Worm (Caenorhabditis elegans): ENCODE measurements around the gene nrfl-1.

The nrfl-1 gene

ce11 chrIV:9118792-9119191 lies at the start of gene nrfl-1:
Gene nrfl-1, plus strand, starts transcription at chrIV:9119092.
- TF ChIP-seq flt-1 (GFP tag; IDR thresholded peaks at IDR 0.05) = no peak
- TF ChIP-seq ztf-23 (GFP tag; IDR thresholded peaks at IDR 0.05) = no peak
- TF ChIP-seq tab-1 (GFP tag; IDR thresholded peaks at IDR 0.05) = no peak
- no peak for TF ChIP-seq ref-1 (GFP tag; conservative IDR thresholded peaks at IDR 0.05)
- no peak for TF ChIP-seq klf-2 (GFP tag; conservative IDR thresholded peaks at IDR 0.05)
- no peak for TF ChIP-seq T22C8.4 (GFP tag; IDR thresholded peaks at IDR 0.05)
- no peak for TF ChIP-seq med-1 (GFP tag; optimal IDR thresholded peaks at IDR 0.05; ENCODE audit: insufficient read depth)
- TF ChIP-seq cog-1 (tag; optimal IDR thresholded peaks at IDR 0.05) = no peak
- TF ChIP-seq ztf-29 (GFP tag; IDR thresholded peaks at IDR 0.05) = no peak

DNA sequence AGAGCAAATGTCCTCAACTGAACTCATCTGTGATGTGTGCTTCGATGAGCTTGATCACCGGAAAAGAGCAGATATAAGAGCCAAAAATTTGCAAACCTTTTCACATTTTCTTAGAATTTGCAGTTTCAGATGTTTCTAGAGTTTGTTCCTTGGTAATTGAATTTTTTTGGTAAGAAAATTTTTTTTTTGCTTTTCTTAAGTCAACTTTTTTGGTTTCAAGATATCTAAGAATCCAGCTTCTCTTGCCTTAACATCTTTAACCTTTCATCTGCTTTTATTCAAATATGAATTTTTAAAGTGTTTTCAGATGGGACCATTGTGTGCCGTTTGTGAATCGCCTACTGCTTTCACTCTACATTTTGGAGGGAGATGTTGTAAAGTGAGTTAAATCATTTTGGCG lies 49.2 kb upstream of the nrfl-1 start, which contains the start of gene nhr-11:
nhr-11 (plus strand) TSS at position 301 of the 400 bp plus-strand sequence.
- TF ChIP-seq cog-1 (tag; optimal IDR thresholded peaks at IDR 0.05) = no peak
- TF ChIP-seq flt-1 (GFP tag; IDR thresholded peaks at IDR 0.05) = no peak
- TF ChIP-seq tab-1 (GFP tag; IDR thresholded peaks at IDR 0.05) = no peak
- TF ChIP-seq med-1 (GFP tag; optimal IDR thresholded peaks at IDR 0.05; ENCODE audit: insufficient read depth) = no peak
- no peak for TF ChIP-seq ztf-23 (GFP tag; IDR thresholded peaks at IDR 0.05)
- TF ChIP-seq ref-1 (GFP tag; conservative IDR thresholded peaks at IDR 0.05) = no peak
- TF ChIP-seq klf-2 (GFP tag; conservative IDR thresholded peaks at IDR 0.05) = no peak
- no peak for TF ChIP-seq ztf-29 (GFP tag; IDR thresholded peaks at IDR 0.05)
- TF ChIP-seq T22C8.4 (GFP tag; IDR thresholded peaks at IDR 0.05) = no peak

DNA sequence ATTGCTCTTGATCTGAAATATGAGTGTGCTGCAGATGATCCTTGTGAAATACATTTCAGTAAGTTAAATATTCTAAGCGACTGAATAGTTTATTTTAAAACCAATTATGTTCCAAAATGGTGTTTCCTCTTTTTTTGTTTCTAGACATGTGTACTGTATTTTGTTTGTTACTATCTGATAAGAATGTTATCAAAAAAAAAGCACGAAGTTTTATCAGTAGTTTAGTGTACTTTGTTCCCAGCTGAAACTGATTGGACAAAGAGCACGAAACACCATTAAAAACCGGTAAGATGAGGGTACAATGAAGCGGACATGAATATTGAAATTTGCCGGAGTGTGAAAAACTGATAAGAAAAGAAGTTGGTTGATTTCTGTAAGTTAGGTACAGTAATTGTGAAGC lies 48.7 kb upstream of the nrfl-1 start:
- no peak for TF ChIP-seq ref-1 (GFP tag; conservative IDR thresholded peaks at IDR 0.05)
- no peak for TF ChIP-seq T22C8.4 (GFP tag; IDR thresholded peaks at IDR 0.05)
- TF ChIP-seq ztf-29 (GFP tag; IDR thresholded peaks at IDR 0.05) = no peak
- TF ChIP-seq ztf-23 (GFP tag; IDR thresholded peaks at IDR 0.05) = no peak
- no peak for TF ChIP-seq flt-1 (GFP tag; IDR thresholded peaks at IDR 0.05)
- TF ChIP-seq tab-1 (GFP tag; IDR thresholded peaks at IDR 0.05) = no peak
- no peak for TF ChIP-seq cog-1 (tag; optimal IDR thresholded peaks at IDR 0.05)
- TF ChIP-seq med-1 (GFP tag; optimal IDR thresholded peaks at IDR 0.05; ENCODE audit: insufficient read depth) = no peak
- TF ChIP-seq klf-2 (GFP tag; conservative IDR thresholded peaks at IDR 0.05) = no peak

- TF ChIP-seq med-1 (GFP tag; optimal IDR thresholded peaks at IDR 0.05; ENCODE audit: insufficient read depth) = no peak
- TF ChIP-seq ztf-23 (GFP tag; IDR thresholded peaks at IDR 0.05) = peak; percentile 80
- no peak for TF ChIP-seq ztf-29 (GFP tag; IDR thresholded peaks at IDR 0.05)
- TF ChIP-seq T22C8.4 (GFP tag; IDR thresholded peaks at IDR 0.05) = no peak
- no peak for TF ChIP-seq flt-1 (GFP tag; IDR thresholded peaks at IDR 0.05)
- 0 out of 2 replicates have a peak, but pooled peaks have one; percentile 30 for TF ChIP-seq ref-1 (GFP tag; conservative IDR thresholded peaks at IDR 0.05)
- TF ChIP-seq cog-1 (tag; optimal IDR thresholded peaks at IDR 0.05) = peak; percentile 23
These were observed 44.6 kb upstream of the nrfl-1 start, which contains the start of gene mppb-1 for ce11 chrIV:9074244-9074723. Gene mppb-1, plus strand, starts transcription at chrIV:9074673.

- TF ChIP-seq flt-1 (GFP tag; IDR thresholded peaks at IDR 0.05) = no peak
- TF ChIP-seq cog-1 (tag; optimal IDR thresholded peaks at IDR 0.05) = no peak
- no peak for TF ChIP-seq ref-1 (GFP tag; conservative IDR thresholded peaks at IDR 0.05)
- TF ChIP-seq ztf-23 (GFP tag; IDR thresholded peaks at IDR 0.05) = no peak
- TF ChIP-seq ztf-29 (GFP tag; IDR thresholded peaks at IDR 0.05) = no peak
- TF ChIP-seq med-1 (GFP tag; optimal IDR thresholded peaks at IDR 0.05; ENCODE audit: insufficient read depth) = no peak
- no peak for TF ChIP-seq tab-1 (GFP tag; IDR thresholded peaks at IDR 0.05)
These were observed 40.4 kb upstream of the nrfl-1 start, which contains the start of gene mans-4 for ce11 chrIV:9078469-9078868. Gene mans-4, minus strand, starts transcription at chrIV:9078569.

DNA sequence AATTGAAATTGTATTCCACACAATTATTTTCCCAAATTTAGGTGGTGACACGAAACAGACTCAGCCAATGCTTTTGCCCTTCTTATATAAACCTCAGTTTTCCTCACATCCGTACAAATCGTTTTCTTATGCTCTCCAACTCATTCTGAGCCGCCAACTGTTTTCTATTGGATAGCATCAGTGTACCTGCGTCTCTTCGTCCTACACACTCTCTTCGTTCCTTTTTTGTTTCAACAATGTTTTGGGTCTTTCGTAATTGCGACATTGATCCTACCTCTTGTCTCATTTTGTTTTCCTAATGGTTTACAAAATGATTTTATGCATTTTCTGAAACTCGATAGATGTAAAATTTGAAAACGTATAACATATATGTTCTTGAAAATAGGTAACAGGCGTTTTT lies 39.6 kb upstream of the nrfl-1 start:
- TF ChIP-seq T22C8.4 (GFP tag; IDR thresholded peaks at IDR 0.05) = no peak
- no peak for TF ChIP-seq flt-1 (GFP tag; IDR thresholded peaks at IDR 0.05)
- TF ChIP-seq med-1 (GFP tag; optimal IDR thresholded peaks at IDR 0.05; ENCODE audit: insufficient read depth) = no peak
- no peak for TF ChIP-seq klf-2 (GFP tag; conservative IDR thresholded peaks at IDR 0.05)
- TF ChIP-seq tab-1 (GFP tag; IDR thresholded peaks at IDR 0.05) = no peak
- TF ChIP-seq ztf-29 (GFP tag; IDR thresholded peaks at IDR 0.05) = no peak

DNA sequence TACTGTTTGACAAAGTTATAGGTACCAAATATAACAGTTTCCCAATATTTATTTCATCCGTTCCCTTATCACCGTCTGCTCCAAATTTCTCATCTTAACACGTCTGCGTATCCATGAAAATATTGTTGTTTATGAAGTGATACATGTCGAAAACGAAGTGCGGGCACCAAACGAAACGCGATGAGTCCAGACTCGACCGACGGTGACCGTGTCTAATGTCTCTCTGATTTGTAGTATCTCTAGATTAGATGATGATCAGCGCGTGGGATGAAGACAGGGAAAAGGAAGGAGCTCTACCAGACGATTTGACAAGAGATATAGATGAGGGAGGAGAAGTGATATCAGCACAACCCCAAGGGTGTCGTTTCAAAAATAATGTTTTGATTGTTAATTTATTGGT lies 38.7 kb upstream of the nrfl-1 start:
- no peak for TF ChIP-seq flt-1 (GFP tag; IDR thresholded peaks at IDR 0.05)
- no peak for TF ChIP-seq klf-2 (GFP tag; conservative IDR thresholded peaks at IDR 0.05)
- TF ChIP-seq cog-1 (tag; optimal IDR thresholded peaks at IDR 0.05) = no peak
- no peak for TF ChIP-seq T22C8.4 (GFP tag; IDR thresholded peaks at IDR 0.05)
- TF ChIP-seq tab-1 (GFP tag; IDR thresholded peaks at IDR 0.05) = no peak
- TF ChIP-seq ztf-29 (GFP tag; IDR thresholded peaks at IDR 0.05) = no peak
- TF ChIP-seq ztf-23 (GFP tag; IDR thresholded peaks at IDR 0.05) = no peak
- no peak for TF ChIP-seq ref-1 (GFP tag; conservative IDR thresholded peaks at IDR 0.05)
- no peak for TF ChIP-seq med-1 (GFP tag; optimal IDR thresholded peaks at IDR 0.05; ENCODE audit: insufficient read depth)

DNA sequence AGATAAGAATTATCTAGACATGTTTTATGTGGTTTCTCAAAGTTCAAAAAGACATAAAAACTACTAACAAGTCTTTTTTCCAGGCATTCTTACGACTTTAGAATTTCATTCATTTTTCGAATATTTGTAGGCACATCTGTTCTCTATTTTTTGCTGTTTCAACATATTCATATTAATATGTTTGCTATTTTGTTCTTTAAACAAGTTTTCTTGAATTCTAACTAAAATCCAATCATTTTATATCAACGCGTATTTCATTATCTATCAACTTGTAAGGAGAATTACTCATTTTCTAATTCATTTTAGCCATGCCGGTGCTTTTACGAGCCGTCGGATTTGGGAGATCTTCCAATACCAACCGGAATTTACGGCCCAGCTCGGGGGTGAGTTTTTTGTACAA lies 36.8 kb upstream of the nrfl-1 start, which contains the start of gene twk-8:
twk-8 (plus strand) TSS at position 301 of the 400 bp plus-strand sequence.
- TF ChIP-seq tab-1 (GFP tag; IDR thresholded peaks at IDR 0.05) (no peak), T22C8.4 (GFP tag; IDR thresholded peaks at IDR 0.05) (no peak), klf-2 (GFP tag; conservative IDR thresholded peaks at IDR 0.05) (no peak), ztf-29 (GFP tag; IDR thresholded peaks at IDR 0.05) (no peak), ztf-23 (GFP tag; IDR thresholded peaks at IDR 0.05) (no peak), ref-1 (GFP tag; conservative IDR thresholded peaks at IDR 0.05) (no peak), med-1 (GFP tag; optimal IDR thresholded peaks at IDR 0.05; ENCODE audit: insufficient read depth) (no peak), cog-1 (tag; optimal IDR thresholded peaks at IDR 0.05) (no peak), flt-1 (GFP tag; IDR thresholded peaks at IDR 0.05) (no peak)

DNA sequence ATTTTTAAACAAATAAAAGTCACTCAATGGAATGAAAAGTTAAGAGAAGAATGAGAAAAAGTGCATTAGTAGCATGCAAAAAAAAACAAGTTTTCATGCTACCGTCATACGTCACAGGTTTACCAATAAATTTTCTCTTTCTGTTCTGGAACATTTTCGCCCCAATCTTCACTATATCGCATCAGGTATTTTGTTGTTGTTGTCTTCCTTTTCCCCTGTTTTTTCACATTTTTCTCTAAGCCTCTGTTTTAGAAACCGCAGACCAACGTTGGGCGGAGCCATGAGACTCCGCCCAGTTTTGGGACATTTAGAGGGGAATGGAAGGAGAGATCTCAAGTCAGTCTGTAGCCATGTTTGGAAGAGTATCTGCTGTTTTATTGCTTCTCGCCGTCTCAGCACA lies 30.6 kb upstream of the nrfl-1 start, which contains the start of gene msa-1:
msa-1 (plus strand) TSS at position 301 of the 400 bp plus-strand sequence.
- TF ChIP-seq med-1 (GFP tag; optimal IDR thresholded peaks at IDR 0.05; ENCODE audit: insufficient read depth) (no peak), ztf-29 (GFP tag; IDR thresholded peaks at IDR 0.05) (no peak), ref-1 (GFP tag; conservative IDR thresholded peaks at IDR 0.05) (no peak), cog-1 (tag; optimal IDR thresholded peaks at IDR 0.05) (no peak), flt-1 (GFP tag; IDR thresholded peaks at IDR 0.05) (no peak), ztf-23 (GFP tag; IDR thresholded peaks at IDR 0.05) (no peak)

Data from whole organism, midembryonic.